Fruit fly (Drosophila melanogaster): Measurements from ENCODE around the gene RnpS1.
A peak's percentile ranks its signal among the peaks of the same experiment; 100 is the strongest.

The RnpS1 gene

dm6 chr3R:9572929-9573811 is 21.3 kb downstream of the RnpS1 start (continued):
- TF ChIP-seq GATAe (GFP tag; conservative IDR thresholded peaks at IDR 0.05) (no peak), fd3F (GFP tag; optimal IDR thresholded peaks at IDR 0.05) (no peak), CG13424 (tag; optimal IDR thresholded peaks at IDR 0.05) (no peak), Ada2b (GFP tag; IDR thresholded peaks at IDR 0.05) (no peak), zfh2 (GFP tag; optimal IDR thresholded peaks at IDR 0.05) (no peak), Chrac-16 (GFP tag; optimal IDR thresholded peaks at IDR 0.05) (no peak), sima (GFP tag; optimal IDR thresholded peaks at IDR 0.05) (no peak), CG3838 (GFP tag; optimal IDR thresholded peaks at IDR 0.05) (no peak), shn (GFP tag; optimal IDR thresholded peaks at IDR 0.05) (no peak), H15 (GFP tag; IDR thresholded peaks at IDR 0.05) (no peak), stc (GFP tag; IDR thresholded peaks at IDR 0.05) (no peak), repo (GFP tag; optimal IDR thresholded peaks at IDR 0.05) (no peak), grn (GFP tag; optimal IDR thresholded peaks at IDR 0.05) (peak; percentile 88), CG14965 (GFP tag; optimal IDR thresholded peaks at IDR 0.05; ENCODE audit: borderline replicate concordance) (no peak), CG34224 (GFP tag; IDR thresholded peaks at IDR 0.05; ENCODE audit: partially characterized antibody) (no peak; the same call in 2 of the 3 replicates), run (tag; optimal IDR thresholded peaks at IDR 0.05) (no peak), CG11695 (GFP tag; IDR thresholded peaks at IDR 0.05) (no peak), sna (GFP tag; IDR thresholded peaks at IDR 0.05; ENCODE audit: partially characterized antibody) (no peak), CG18262 (tag; optimal IDR thresholded peaks at IDR 0.05) (no peak), Dp (GFP tag; optimal IDR thresholded peaks at IDR 0.05) (no peak), CG3163 (GFP tag; optimal IDR thresholded peaks at IDR 0.05) (no peak), NK7.1 (GFP tag; optimal IDR thresholded peaks at IDR 0.05) (no peak), ATbp (GFP tag; optimal IDR thresholded peaks at IDR 0.05) (no peak), CG18764 (GFP tag; optimal IDR thresholded peaks at IDR 0.05) (no peak), CG14860 (GFP tag; IDR thresholded peaks at IDR 0.05; ENCODE audit: partially characterized antibody) (no peak), Gug (GFP tag; IDR thresholded peaks at IDR 0.05) (no peak), CG4404 (GFP tag; IDR thresholded peaks at IDR 0.05) (no peak), CG11504 (tag; optimal IDR thresholded peaks at IDR 0.05) (no peak), knrl (GFP tag; IDR thresholded peaks at IDR 0.05; ENCODE audit: partially characterized antibody) (no peak), CG12155 (GFP tag; optimal IDR thresholded peaks at IDR 0.05) (no peak), CG11560 (tag; IDR thresholded peaks at IDR 0.05) (no peak), Bteb2 (GFP tag; optimal IDR thresholded peaks at IDR 0.05) (no peak), kni (GFP tag; optimal IDR thresholded peaks at IDR 0.05) (no peak), CG4424 (GFP tag; optimal IDR thresholded peaks at IDR 0.05) (no peak), ato (GFP tag; IDR thresholded peaks at IDR 0.05; ENCODE audit: partially characterized antibody) (no peak), CG2120 (GFP tag; optimal IDR thresholded peaks at IDR 0.05) (no peak), CG14710 (tag; optimal IDR thresholded peaks at IDR 0.05) (no peak), PHDP (tag; optimal IDR thresholded peaks at IDR 0.05) (no peak), pzg (GFP tag; optimal IDR thresholded peaks at IDR 0.05) (no peak), sisA (GFP tag; IDR thresholded peaks at IDR 0.05) (no peak), Hey (tag; optimal IDR thresholded peaks at IDR 0.05) (no peak), Dbx (GFP tag; IDR thresholded peaks at IDR 0.05) (no peak), CG8944 (GFP tag; optimal IDR thresholded peaks at IDR 0.05) (no peak), sqz (GFP tag; optimal IDR thresholded peaks at IDR 0.05) (no peak), CG6765 (GFP tag; optimal IDR thresholded peaks at IDR 0.05) (no peak), CG42726 (GFP tag; IDR thresholded peaks at IDR 0.05; ENCODE audit: partially characterized antibody) (no peak), oc (tag; optimal IDR thresholded peaks at IDR 0.05) (no peak), gcm (GFP tag; optimal IDR thresholded peaks at IDR 0.05) (no peak), fd64A (GFP tag; optimal IDR thresholded peaks at IDR 0.05) (peak; percentile 21)
